Worm (Caenorhabditis elegans) whole organism, early embryonic: ENCODE results near the gene taf-7.2.

Experiments used
- B0310.2 ChIP-seq: sonication (generic microtip); optimal IDR thresholded peaks from 2 replicates; lab custom pipeline; 2016; ENCODE audit warnings: mild to moderate bottlenecking, missing genetic modification characterization, missing compliant biosample characterization
- F13C5.2 ChIP-seq: sonication (generic microtip); optimal IDR thresholded peaks from 2 replicates; lab custom pipeline; 2017; ENCODE audit warnings: mild to moderate bottlenecking, missing genetic modification characterization, inconsistent platforms, missing compliant biosample characterization
- aly-1 ChIP-seq: sonication (generic microtip); optimal IDR thresholded peaks from 2 replicates; lab custom pipeline; 2016; ENCODE audit warnings: missing genetic modification characterization, missing compliant biosample characterization
- ama-1 ChIP-seq: fragments of 150-350 bp; optimal IDR thresholded peaks from 2 replicates; lab custom pipeline; 2014
- ceh-13 ChIP-seq: fragments of 200-800 bp; sonication (Bioruptor generic); optimal IDR thresholded peaks from 2 replicates; lab custom pipeline; 2018; ENCODE audit warnings: mild to moderate bottlenecking, missing genetic modification characterization, missing compliant biosample characterization
- ceh-36 ChIP-seq: sonication (generic microtip); optimal IDR thresholded peaks from 2 replicates; lab custom pipeline; 2016; ENCODE audit warnings: missing genetic modification characterization, inconsistent platforms, missing compliant biosample characterization
- ets-7 ChIP-seq: sonication (generic microtip); optimal IDR thresholded peaks from 2 replicates; lab custom pipeline; 2016; ENCODE audit warnings: missing genotype, missing genetic modification characterization, missing compliant biosample characterization
- flt-1 ChIP-seq: fragments of 200-800 bp; sonication (Bioruptor generic); IDR thresholded peaks from 2 replicates; pipeline ENCODE4 v1.3.6; 2022; ENCODE audit warnings: missing genetic modification characterization, missing compliant biosample characterization
- hmbx-1 ChIP-seq: sonication (generic microtip); optimal IDR thresholded peaks from 2 replicates; lab custom pipeline; 2016; ENCODE audit warnings: mild to moderate bottlenecking, missing genetic modification characterization, missing compliant biosample characterization
- hmg-4 ChIP-seq: fragments of 200-800 bp; sonication (Bioruptor generic); optimal IDR thresholded peaks from 2 replicates; lab custom pipeline; 2018; ENCODE audit warnings: mild to moderate bottlenecking, missing genetic modification characterization, missing compliant biosample characterization
- hnd-1 ChIP-seq: sonication (generic microtip); optimal IDR thresholded peaks from 2 replicates; lab custom pipeline; 2016; ENCODE audit warnings: missing genetic modification characterization, missing compliant biosample characterization
- pes-1 ChIP-seq: fragments of 200-800 bp; sonication (Bioruptor generic); IDR thresholded peaks from 2 replicates; pipeline ENCODE4 v1.3.6; 2022; ENCODE audit warnings: missing genetic modification reagents, missing genetic modification characterization, missing compliant biosample characterization
- scrt-1 ChIP-seq: fragments of 200-800 bp; sonication (Bioruptor generic); IDR thresholded peaks from 2 replicates; pipeline ENCODE4 v1.3.6; 2022; ENCODE audit warnings: missing genetic modification characterization, missing compliant biosample characterization
- sea-1 ChIP-seq: fragments of 200-800 bp; sonication (Bioruptor generic); conservative IDR thresholded peaks from 2 replicates; pipeline ENCODE4 v1.3.6; 2022; ENCODE audit warnings: missing genetic modification characterization, missing compliant biosample characterization
- tbx-11 ChIP-seq: fragments of 200-800 bp; sonication (Bioruptor generic); IDR thresholded peaks from 2 replicates; pipeline ENCODE4 v1.3.6; 2022; ENCODE audit warnings: missing genetic modification characterization, missing compliant biosample characterization
- tbx-37 ChIP-seq: fragments of 200-800 bp; sonication (Bioruptor generic); conservative IDR thresholded peaks from 2 replicates; pipeline ENCODE4 v1.3.6; 2022; ENCODE audit warnings: missing genetic modification reagents, missing genetic modification characterization, missing compliant biosample characterization
- tra-4 ChIP-seq: sonication (generic microtip); optimal IDR thresholded peaks from 2 replicates; lab custom pipeline; 2017; ENCODE audit warnings: missing genetic modification characterization, missing compliant biosample characterization

taf-7.2 gene

ce11 chrIII:12668821-12669220 lies 4.4 kb downstream of the taf-7.2 start:
- no peak for TF ChIP-seq aly-1 (tag; lab: Kevin White, UChicago)
- no peak for TF ChIP-seq B0310.2 (tag; lab: Kevin White, UChicago)
- no peak for TF ChIP-seq hnd-1 (tag; lab: Kevin White, UChicago)
- no peak for TF ChIP-seq ets-7 (tag; lab: Kevin White, UChicago)
- no peak for TF ChIP-seq tra-4
- TF ChIP-seq pes-1: no peak
- no peak for TF ChIP-seq ama-1 (lab: Kevin White, UChicago)
- TF ChIP-seq ceh-36: no peak
- TF ChIP-seq sea-1: no peak
- TF ChIP-seq hmbx-1: no peak
- TF ChIP-seq flt-1 (GFP tag; lab: Robert Waterston, UW): no peak
- TF ChIP-seq F13C5.2: no peak
- no peak for TF ChIP-seq hmg-4
- TF ChIP-seq scrt-1 (GFP tag; lab: Robert Waterston, UW): no peak
- TF ChIP-seq ceh-13 (GFP tag; lab: Kevin White, UChicago): no peak
- no peak for TF ChIP-seq tbx-11 (GFP tag; lab: Robert Waterston, UW)
- no peak for TF ChIP-seq tbx-37 (GFP tag; lab: Robert Waterston, UW)

DNA sequence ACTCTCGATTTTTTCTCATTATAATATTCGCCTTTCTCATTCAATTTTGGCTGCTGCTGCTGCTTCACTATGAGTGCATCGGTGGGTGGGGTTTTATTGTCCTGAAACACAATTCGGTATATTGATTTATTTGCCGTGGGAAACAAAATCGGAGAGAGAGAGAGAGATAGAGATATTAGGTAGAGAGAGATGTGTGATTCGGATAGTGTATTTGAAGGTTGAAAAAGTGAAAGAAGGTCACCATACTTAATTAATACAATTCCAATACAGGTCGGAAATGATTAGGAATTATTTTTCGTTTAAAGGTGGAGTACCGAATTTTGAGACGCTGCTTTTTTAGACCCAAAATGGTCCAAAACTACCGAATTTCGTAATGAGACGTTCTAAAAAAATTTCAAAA lies 11.0 kb downstream of the taf-7.2 start, which contains the start of gene tpst-1:
TSS of gene tpst-1 (minus strand) at position 101 of the 400 bp plus-strand sequence.
- no peak for TF ChIP-seq sea-1

ce11 chrIII:12658649-12659048 lies 14.6 kb downstream of the taf-7.2 start:
- no peak for TF ChIP-seq ceh-13 (GFP tag; lab: Kevin White, UChicago)
- no peak for TF ChIP-seq ama-1 (lab: Kevin White, UChicago)
- TF ChIP-seq pes-1: no peak

ce11 chrIII:12652609-12653008 lies 20.6 kb downstream of the taf-7.2 start:
- TF ChIP-seq tbx-11 (GFP tag; lab: Robert Waterston, UW) (no peak), hmg-4 (no peak), ets-7 (tag; lab: Kevin White, UChicago) (no peak), aly-1 (tag; lab: Kevin White, UChicago) (no peak), ceh-36 (no peak), ceh-13 (GFP tag; lab: Kevin White, UChicago) (no peak), hnd-1 (tag; lab: Kevin White, UChicago) (no peak), tbx-37 (GFP tag; lab: Robert Waterston, UW) (no peak), B0310.2 (tag; lab: Kevin White, UChicago) (no peak)

DNA sequence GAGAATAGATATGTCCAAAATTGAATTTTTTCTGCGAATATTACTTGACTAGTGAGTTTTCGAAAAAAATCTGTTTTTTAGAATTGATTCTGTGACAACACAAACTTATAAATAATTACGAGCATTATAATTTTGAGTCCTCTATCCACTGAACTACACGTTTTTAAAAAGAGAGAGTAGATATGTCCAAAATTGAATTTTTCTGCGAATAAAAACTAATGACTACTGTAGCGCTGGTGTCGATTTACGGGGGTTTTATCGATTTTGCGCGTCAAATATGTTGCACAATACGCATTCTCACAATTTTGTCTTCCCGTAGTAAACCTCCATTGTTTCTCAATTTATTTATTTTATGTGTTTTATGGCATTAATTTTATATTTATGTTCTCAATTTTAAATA lies 21.3 kb downstream of the taf-7.2 start:
- no peak for TF ChIP-seq flt-1 (GFP tag; lab: Robert Waterston, UW)
- TF ChIP-seq hmg-4: no peak
- TF ChIP-seq sea-1: no peak
- TF ChIP-seq ama-1 (lab: Kevin White, UChicago): no peak
- no peak for TF ChIP-seq ceh-36
- no peak for TF ChIP-seq pes-1
- no peak for TF ChIP-seq B0310.2 (tag; lab: Kevin White, UChicago)
- no peak for TF ChIP-seq tbx-37 (GFP tag; lab: Robert Waterston, UW)
- no peak for TF ChIP-seq scrt-1 (GFP tag; lab: Robert Waterston, UW)
- TF ChIP-seq tra-4: no peak
- TF ChIP-seq hmbx-1: no peak

DNA sequence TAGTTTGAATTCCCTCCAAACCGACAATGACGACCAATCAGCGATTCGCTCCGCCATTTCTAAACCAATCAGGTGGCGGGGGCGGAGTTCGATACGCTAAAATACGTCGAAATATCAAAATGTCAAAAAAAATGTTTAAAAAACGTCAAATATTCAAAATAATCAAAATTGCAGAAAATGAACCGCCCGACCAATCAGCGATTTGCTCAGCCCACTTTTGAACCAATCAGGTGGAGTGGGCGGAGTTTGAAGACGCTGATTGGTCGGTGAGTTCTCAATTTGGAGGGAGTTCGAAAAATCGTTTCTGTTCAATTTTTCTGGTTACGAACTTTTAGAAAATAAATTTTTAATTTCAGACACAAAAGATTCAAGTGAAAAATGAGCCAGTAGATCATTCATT lies 28.6 kb downstream of the taf-7.2 start:
- TF ChIP-seq tbx-37 (GFP tag; lab: Robert Waterston, UW): no peak
- no peak for TF ChIP-seq aly-1 (tag; lab: Kevin White, UChicago)
- no peak for TF ChIP-seq pes-1
- TF ChIP-seq tra-4: no peak
- no peak for TF ChIP-seq hmg-4
- no peak for TF ChIP-seq ets-7 (tag; lab: Kevin White, UChicago)
- TF ChIP-seq B0310.2 (tag; lab: Kevin White, UChicago): no peak
- no peak for TF ChIP-seq ama-1 (lab: Kevin White, UChicago)
- TF ChIP-seq hnd-1 (tag; lab: Kevin White, UChicago): no peak
- TF ChIP-seq ceh-13 (GFP tag; lab: Kevin White, UChicago): no peak
- TF ChIP-seq hmbx-1: no peak
- TF ChIP-seq ceh-36: no peak
- no peak for TF ChIP-seq flt-1 (GFP tag; lab: Robert Waterston, UW)

DNA sequence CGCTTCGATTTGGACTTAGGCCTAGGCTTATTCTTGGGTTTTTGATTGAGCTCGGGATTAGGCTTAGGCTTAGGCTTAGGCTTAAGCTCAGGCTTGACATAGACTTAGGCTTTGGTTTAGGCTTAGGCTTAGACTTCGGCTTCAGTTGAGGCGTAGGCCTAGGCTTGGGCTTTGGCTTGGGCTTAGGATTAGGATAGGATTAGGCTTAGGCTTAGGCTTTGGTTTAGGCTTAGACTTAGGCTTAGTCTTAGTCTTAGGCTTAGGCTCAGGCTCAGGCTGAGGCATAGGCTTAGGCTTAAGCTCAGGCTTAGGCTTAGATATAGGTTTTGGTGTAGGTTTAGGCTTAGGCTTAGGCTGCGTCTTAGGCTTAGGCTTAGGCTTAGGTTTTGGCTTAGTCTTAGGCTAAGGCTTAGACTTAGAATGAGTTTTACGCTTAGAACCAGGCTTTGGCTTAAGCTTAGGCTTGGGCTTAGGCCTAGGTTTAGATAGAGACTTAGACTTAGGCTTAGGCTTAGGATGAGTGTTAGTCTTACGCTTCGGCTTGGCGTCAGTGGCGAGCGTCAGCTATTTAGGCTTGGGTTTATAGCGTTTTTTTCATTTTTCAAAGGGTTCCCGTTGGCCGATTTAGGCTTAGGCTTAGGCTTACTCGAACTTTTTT lies 30.6 kb downstream of the taf-7.2 start:
- TF ChIP-seq ceh-36: peak; percentile 92
- no peak for TF ChIP-seq hmg-4

DNA sequence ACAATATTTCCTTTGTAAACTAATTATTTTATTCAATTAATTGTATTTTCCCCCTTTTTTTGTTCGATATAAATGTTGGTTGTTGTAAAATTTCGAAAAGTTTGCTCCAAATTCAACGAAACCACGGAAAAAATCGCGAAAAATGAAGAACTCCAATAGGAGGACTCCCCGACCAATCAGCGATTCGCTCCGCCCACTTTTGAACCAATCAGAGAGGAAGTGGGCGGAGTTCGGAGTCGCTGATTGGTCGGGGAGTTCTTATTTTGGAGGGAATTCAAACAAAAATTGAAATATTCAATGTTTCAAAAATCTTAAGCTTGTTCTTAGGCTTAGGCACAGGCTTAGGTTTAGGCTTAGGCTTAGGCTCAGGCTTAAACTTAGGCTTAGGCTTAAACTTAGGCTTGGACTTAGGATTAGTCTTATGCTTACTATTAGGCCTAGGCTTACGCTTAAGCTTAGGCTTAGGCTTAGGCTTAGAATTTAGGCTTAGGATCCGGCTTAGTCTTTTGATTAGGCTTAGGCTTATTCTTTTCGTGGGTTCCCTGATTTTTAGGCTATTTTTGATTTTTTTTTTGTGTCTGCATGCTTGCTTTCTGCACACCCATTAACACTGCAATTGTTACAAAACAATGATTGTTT lies 32.7 kb downstream of the taf-7.2 start:
- TF ChIP-seq hnd-1 (tag; lab: Kevin White, UChicago): no peak
- peak; percentile 79 for TF ChIP-seq ceh-36

- TF ChIP-seq ama-1 (lab: Kevin White, UChicago) (no peak), tbx-37 (GFP tag; lab: Robert Waterston, UW) (no peak), hmg-4 (no peak), ceh-36 (no peak), tbx-11 (GFP tag; lab: Robert Waterston, UW) (no peak), sea-1 (no peak), ets-7 (tag; lab: Kevin White, UChicago) (no peak), F13C5.2 (no peak), scrt-1 (GFP tag; lab: Robert Waterston, UW) (no peak), tra-4 (no peak), ceh-13 (GFP tag; lab: Kevin White, UChicago) (no peak), B0310.2 (tag; lab: Kevin White, UChicago) (no peak)
Measured at ce11 chrIII:12639214-12639613, 34.0 kb downstream of the taf-7.2 start.
